Worm (Caenorhabditis elegans): ENCODE results near the gene W07G4.1.

The W07G4.1 gene

DNA sequence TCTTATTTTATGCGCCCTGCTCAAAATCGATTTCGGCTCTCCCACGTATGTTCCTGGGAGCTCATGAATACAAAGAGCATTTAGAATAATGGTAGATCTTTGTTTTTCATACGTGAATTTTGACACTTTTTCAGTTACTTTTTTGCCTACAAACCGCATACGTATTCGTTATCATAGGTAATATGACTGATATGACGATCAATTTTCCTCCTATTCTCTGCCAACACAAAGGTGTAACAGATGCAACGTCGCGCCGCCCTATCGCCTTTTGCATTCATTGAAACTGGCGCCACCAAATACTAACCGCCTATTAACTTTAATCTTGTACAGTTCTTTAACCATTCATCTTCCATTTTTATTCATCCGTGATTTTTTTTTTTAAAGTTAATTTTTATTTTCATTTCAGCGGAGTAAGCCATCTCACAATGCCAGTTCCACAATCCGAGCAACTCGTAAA, 14.3 kb downstream of the W07G4.1 start, which contains the start of gene W07G4.5 (continued):
- TF ChIP-seq nhr-111 (GFP tag; optimal IDR thresholded peaks at IDR 0.05): no peak
- no peak for TF ChIP-seq lin-39 (tag; optimal IDR thresholded peaks at IDR 0.05)
- no peak for TF ChIP-seq lin-13 (GFP tag; optimal IDR thresholded peaks at IDR 0.05)
- no peak for TF ChIP-seq ctbp-1 (GFP tag; IDR thresholded peaks at IDR 0.05)
- no peak for TF ChIP-seq ceh-62 (tag; optimal IDR thresholded peaks at IDR 0.05)
- no peak for TF ChIP-seq zip-2 (tag; optimal IDR thresholded peaks at IDR 0.05)
- TF ChIP-seq nhr-6 (tag; optimal IDR thresholded peaks at IDR 0.05): no peak
- TF ChIP-seq dve-1 (tag; optimal IDR thresholded peaks at IDR 0.05; ENCODE audit: insufficient read depth): peak; percentile 42
- TF ChIP-seq F37D6.2 (tag; optimal IDR thresholded peaks at IDR 0.05): no peak
- TF ChIP-seq spr-1 (tag; optimal IDR thresholded peaks at IDR 0.05): no peak
- peak; percentile 66 for TF ChIP-seq hlh-11 (tag; optimal IDR thresholded peaks at IDR 0.05)
- TF ChIP-seq vab-7 (GFP tag; IDR thresholded peaks at IDR 0.05): no peak
- TF ChIP-seq F26F4.8 (GFP tag; conservative IDR thresholded peaks at IDR 0.05): no peak
- peak; percentile 70 for TF ChIP-seq pqm-1 (tag; optimal IDR thresholded peaks at IDR 0.05)
- no peak for TF ChIP-seq unc-130 (GFP tag; optimal IDR thresholded peaks at IDR 0.05)
- no peak for TF ChIP-seq ztf-7 (tag; optimal IDR thresholded peaks at IDR 0.05)
- no peak for TF ChIP-seq T20F7.1 (GFP tag; optimal IDR thresholded peaks at IDR 0.05)
- no peak for TF ChIP-seq nhr-10 (tag; optimal IDR thresholded peaks at IDR 0.05)
- TF ChIP-seq spr-3 (GFP tag; optimal IDR thresholded peaks at IDR 0.05): no peak
- no peak for TF ChIP-seq egl-43 (GFP tag; IDR thresholded peaks at IDR 0.05)
- peak; percentile 93 for TF ChIP-seq aha-1 (tag)
- TF ChIP-seq nhr-41 (GFP tag; IDR thresholded peaks at IDR 0.05): no peak
- TF ChIP-seq ceh-28 (tag; optimal IDR thresholded peaks at IDR 0.05): no peak
- TF ChIP-seq ZK337.2 (GFP tag; IDR thresholded peaks at IDR 0.05): no peak
- TF ChIP-seq mep-1 (tag; optimal IDR thresholded peaks at IDR 0.05): peak; percentile 42
- peak; percentile 28 for TF ChIP-seq mxl-3 (GFP tag; optimal IDR thresholded peaks at IDR 0.05)
- TF ChIP-seq mxl-2 (GFP tag; conservative IDR thresholded peaks at IDR 0.05): no peak
- TF ChIP-seq ces-1 (GFP tag; optimal IDR thresholded peaks at IDR 0.05): no peak
- no peak for TF ChIP-seq ama-1 (optimal IDR thresholded peaks at IDR 0.05)
- no peak for TF ChIP-seq ceh-44 (GFP tag; IDR thresholded peaks at IDR 0.05)
- TF ChIP-seq mdl-1 (tag; optimal IDR thresholded peaks at IDR 0.05): peak in 1 of 2 experiments; percentile 29
- TF ChIP-seq lim-7 (GFP tag; IDR thresholded peaks at IDR 0.05): no peak
- TF ChIP-seq nhr-28 (tag; optimal IDR thresholded peaks at IDR 0.05): peak; percentile 83
- TF ChIP-seq D1046.2 (GFP tag; IDR thresholded peaks at IDR 0.05): no peak
- TF ChIP-seq nhr-48 (tag; optimal IDR thresholded peaks at IDR 0.05): no peak
- TF ChIP-seq mes-2 (tag; optimal IDR thresholded peaks at IDR 0.05; ENCODE audit: poor library complexity, severe bottlenecking): peak; percentile 29
- TF ChIP-seq rbr-2 (tag; optimal IDR thresholded peaks at IDR 0.05): no peak
- no peak for TF ChIP-seq ztf-11 (tag; optimal IDR thresholded peaks at IDR 0.05)
- no peak for TF ChIP-seq ceh-20 (GFP tag; IDR thresholded peaks at IDR 0.05)
- TF ChIP-seq arid-1 (GFP tag; conservative IDR thresholded peaks at IDR 0.05): no peak
- no peak for TF ChIP-seq Y75B8A.6 (GFP tag; IDR thresholded peaks at IDR 0.05)

- TF ChIP-seq nhr-42 (GFP tag; IDR thresholded peaks at IDR 0.05): no peak
- no peak for TF ChIP-seq ceh-20 (GFP tag; IDR thresholded peaks at IDR 0.05)
- TF ChIP-seq sdz-12 (GFP tag; optimal IDR thresholded peaks at IDR 0.05): no peak
- TF ChIP-seq mes-2 (tag; optimal IDR thresholded peaks at IDR 0.05; ENCODE audit: poor library complexity, severe bottlenecking): no peak
- TF ChIP-seq hlh-30 (tag; optimal IDR thresholded peaks at IDR 0.05; ENCODE audit: insufficient read depth): no peak
- no peak for TF ChIP-seq aly-2 (tag; optimal IDR thresholded peaks at IDR 0.05)
- TF ChIP-seq ztf-11 (tag; optimal IDR thresholded peaks at IDR 0.05): no peak
- TF ChIP-seq fos-1 (tag; optimal IDR thresholded peaks at IDR 0.05): no peak
- no peak for TF ChIP-seq mxl-2 (GFP tag; conservative IDR thresholded peaks at IDR 0.05)
- TF ChIP-seq dmd-6 (GFP tag; IDR thresholded peaks at IDR 0.05): peak; percentile 60
- TF ChIP-seq tra-1 (GFP tag; IDR thresholded peaks at IDR 0.05): 0 out of 2 replicates have a peak, but pooled peaks have one; percentile 32
- TF ChIP-seq ama-1 (optimal IDR thresholded peaks at IDR 0.05): peak; percentile 73
- TF ChIP-seq daf-8 (GFP tag; IDR thresholded peaks at IDR 0.05): no peak
- TF ChIP-seq zfp-3 (GFP tag; conservative IDR thresholded peaks at IDR 0.05): no peak
- TF ChIP-seq lir-3 (tag; optimal IDR thresholded peaks at IDR 0.05): no peak
- TF ChIP-seq egl-43 (GFP tag; IDR thresholded peaks at IDR 0.05): no peak
- no peak for TF ChIP-seq zag-1 (tag; optimal IDR thresholded peaks at IDR 0.05)
- no peak for TF ChIP-seq spr-3 (GFP tag; optimal IDR thresholded peaks at IDR 0.05)
- no peak for TF ChIP-seq hmg-1.1 (GFP tag; IDR thresholded peaks at IDR 0.05)
These were observed 15.9 kb downstream of the W07G4.1 start, which contains the start of gene W07G4.8 for ce11 chrV:13049149-13049610. Gene W07G4.8 (minus strand): TSS chrV:13049560.
